Worm (Caenorhabditis elegans) whole organism, L4 larva: ENCODE measurements around the gene F40F8.12.

Experiments used
- nhr-237 ChIP-seq: sonication (generic microtip); optimal IDR thresholded peaks from 2 replicates; lab custom pipeline; 2017; ENCODE audit warnings: missing biosample characterization, missing genetic modification characterization
- unc-62 ChIP-seq, 3 experiments: fragments of 150-350 bp in 1 of 3; sonication (generic microtip); optimal IDR thresholded peaks in 2 of 3; peaks in 1 of 3; 1 replicate in 1 of 3; 2 replicates in 2 of 3; lab custom pipeline; 2014 to 2017; ENCODE audit warnings: missing biosample characterization in 3 of 3, missing genetic modification characterization in 3 of 3, missing genetic modification reagents in 3 of 3, missing genotype in 1 of 3

DNA sequence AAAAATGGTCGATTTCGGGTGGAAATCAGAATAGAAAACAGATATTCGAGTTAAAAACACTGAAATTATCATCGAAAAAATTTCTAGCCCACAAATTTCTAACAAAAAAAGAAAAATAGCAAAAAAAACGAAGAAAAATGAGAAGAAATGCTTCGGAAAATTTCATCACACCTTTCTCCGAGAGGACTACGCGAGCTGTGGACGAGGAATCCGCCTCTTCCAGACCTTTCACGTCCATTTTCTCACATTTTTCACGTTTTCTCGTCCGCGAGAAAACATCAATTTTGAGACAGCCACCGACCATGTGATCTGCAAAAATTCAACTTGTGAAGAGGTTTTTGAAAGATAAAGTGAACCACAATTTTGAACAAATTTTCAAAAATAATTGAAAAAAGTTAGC lies 46.8 kb downstream of the F40F8.12 start:
- TF ChIP-seq nhr-237 (tag; lab: Kevin White, UChicago) (no peak), unc-62 (GFP tag; optimal IDR thresholded peaks at IDR 0.05 in 1 of 2; lab: Kevin White, UChicago) (peak in 1 of 2 experiments; percentile 41), unc-62 (tag; optimal IDR thresholded peaks at IDR 0.05; lab: Kevin White, UChicago) (no peak)
